Worm (Caenorhabditis elegans) whole organism, early embryonic: ENCODE data around the gene gmpr-1.

ENCODE experiments used
- B0310.2 ChIP-seq: sonication (generic microtip); optimal IDR thresholded peaks from 2 replicates; lab custom pipeline; 2016; ENCODE audit warnings: mild to moderate bottlenecking, missing genetic modification characterization, missing compliant biosample characterization
- F13C5.2 ChIP-seq: sonication (generic microtip); optimal IDR thresholded peaks from 2 replicates; lab custom pipeline; 2017; ENCODE audit warnings: mild to moderate bottlenecking, missing genetic modification characterization, inconsistent platforms, missing compliant biosample characterization
- aly-1 ChIP-seq: sonication (generic microtip); optimal IDR thresholded peaks from 2 replicates; lab custom pipeline; 2016; ENCODE audit warnings: missing genetic modification characterization, missing compliant biosample characterization
- ama-1 ChIP-seq: fragments of 150-350 bp; optimal IDR thresholded peaks from 2 replicates; lab custom pipeline; 2014
- ceh-13 ChIP-seq: fragments of 200-800 bp; sonication (Bioruptor generic); optimal IDR thresholded peaks from 2 replicates; lab custom pipeline; 2018; ENCODE audit warnings: mild to moderate bottlenecking, missing genetic modification characterization, missing compliant biosample characterization
- ceh-36 ChIP-seq: sonication (generic microtip); optimal IDR thresholded peaks from 2 replicates; lab custom pipeline; 2016; ENCODE audit warnings: missing genetic modification characterization, inconsistent platforms, missing compliant biosample characterization
- ets-7 ChIP-seq: sonication (generic microtip); optimal IDR thresholded peaks from 2 replicates; lab custom pipeline; 2016; ENCODE audit warnings: missing genotype, missing genetic modification characterization, missing compliant biosample characterization
- flt-1 ChIP-seq: fragments of 200-800 bp; sonication (Bioruptor generic); IDR thresholded peaks from 2 replicates; pipeline ENCODE4 v1.3.6; 2022; ENCODE audit warnings: missing genetic modification characterization, missing compliant biosample characterization
- hmbx-1 ChIP-seq: sonication (generic microtip); optimal IDR thresholded peaks from 2 replicates; lab custom pipeline; 2016; ENCODE audit warnings: mild to moderate bottlenecking, missing genetic modification characterization, missing compliant biosample characterization
- hmg-4 ChIP-seq: fragments of 200-800 bp; sonication (Bioruptor generic); optimal IDR thresholded peaks from 2 replicates; lab custom pipeline; 2018; ENCODE audit warnings: mild to moderate bottlenecking, missing genetic modification characterization, missing compliant biosample characterization
- hnd-1 ChIP-seq: sonication (generic microtip); optimal IDR thresholded peaks from 2 replicates; lab custom pipeline; 2016; ENCODE audit warnings: missing genetic modification characterization, missing compliant biosample characterization
- pes-1 ChIP-seq: fragments of 200-800 bp; sonication (Bioruptor generic); IDR thresholded peaks from 2 replicates; pipeline ENCODE4 v1.3.6; 2022; ENCODE audit warnings: missing genetic modification reagents, missing genetic modification characterization, missing compliant biosample characterization
- scrt-1 ChIP-seq: fragments of 200-800 bp; sonication (Bioruptor generic); IDR thresholded peaks from 2 replicates; pipeline ENCODE4 v1.3.6; 2022; ENCODE audit warnings: missing genetic modification characterization, missing compliant biosample characterization
- sea-1 ChIP-seq: fragments of 200-800 bp; sonication (Bioruptor generic); conservative IDR thresholded peaks from 2 replicates; pipeline ENCODE4 v1.3.6; 2022; ENCODE audit warnings: missing genetic modification characterization, missing compliant biosample characterization
- tbx-11 ChIP-seq: fragments of 200-800 bp; sonication (Bioruptor generic); IDR thresholded peaks from 2 replicates; pipeline ENCODE4 v1.3.6; 2022; ENCODE audit warnings: missing genetic modification characterization, missing compliant biosample characterization
- tbx-37 ChIP-seq: fragments of 200-800 bp; sonication (Bioruptor generic); conservative IDR thresholded peaks from 2 replicates; pipeline ENCODE4 v1.3.6; 2022; ENCODE audit warnings: missing genetic modification reagents, missing genetic modification characterization, missing compliant biosample characterization
- tra-4 ChIP-seq: sonication (generic microtip); optimal IDR thresholded peaks from 2 replicates; lab custom pipeline; 2017; ENCODE audit warnings: missing genetic modification characterization, missing compliant biosample characterization

The gmpr-1 gene

DNA sequence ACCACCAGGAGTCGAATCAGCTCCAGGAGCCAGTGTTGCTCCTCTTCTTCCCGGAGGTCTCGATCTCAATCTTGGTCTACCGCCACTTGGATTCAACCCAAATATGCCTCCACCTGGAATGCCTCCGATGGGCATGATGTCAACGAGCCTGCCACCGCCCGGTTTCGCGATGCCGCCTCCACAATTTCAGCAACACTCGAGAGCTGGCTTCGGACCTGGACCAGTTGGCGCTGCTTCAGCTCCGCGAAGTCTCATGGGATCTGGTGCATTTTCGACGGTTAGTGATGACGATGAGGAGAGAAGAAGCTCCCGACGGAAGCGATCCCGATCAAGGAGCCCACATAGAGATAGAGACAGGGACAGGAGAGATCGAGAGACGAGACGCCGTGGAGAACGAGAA is 1.8 kb upstream of the gmpr-1 start:
- TF ChIP-seq pes-1: no peak

ce11 chrV:4370515-4370914 is 668 bp downstream of the gmpr-1 start:
- no peak for TF ChIP-seq hmg-4 (GFP tag; lab: Kevin White, UChicago)
- TF ChIP-seq aly-1 (tag; lab: Kevin White, UChicago): no peak
- no peak for TF ChIP-seq hnd-1
- no peak for TF ChIP-seq scrt-1 (GFP tag; lab: Robert Waterston, UW)
- no peak for TF ChIP-seq sea-1 (GFP tag; lab: Robert Waterston, UW)
- no peak for TF ChIP-seq flt-1
- no peak for TF ChIP-seq tbx-11 (GFP tag; lab: Robert Waterston, UW)
- TF ChIP-seq ceh-13: no peak
- no peak for TF ChIP-seq tra-4 (tag; lab: Kevin White, UChicago)

- TF ChIP-seq tbx-11 (GFP tag; lab: Robert Waterston, UW) (no peak), hmbx-1 (tag; lab: Kevin White, UChicago) (no peak), aly-1 (tag; lab: Kevin White, UChicago) (no peak), sea-1 (GFP tag; lab: Robert Waterston, UW) (no peak), hnd-1 (no peak), hmg-4 (GFP tag; lab: Kevin White, UChicago) (no peak), tbx-37 (GFP tag; lab: Robert Waterston, UW) (no peak), pes-1 (no peak), F13C5.2 (tag; lab: Kevin White, UChicago) (no peak)
Measured at ce11 chrV:4366440-4366839, 4.7 kb downstream of the gmpr-1 start, which contains the start of gene F32D1.11. F32D1.11 (minus strand) TSS chrV:4366540.

DNA sequence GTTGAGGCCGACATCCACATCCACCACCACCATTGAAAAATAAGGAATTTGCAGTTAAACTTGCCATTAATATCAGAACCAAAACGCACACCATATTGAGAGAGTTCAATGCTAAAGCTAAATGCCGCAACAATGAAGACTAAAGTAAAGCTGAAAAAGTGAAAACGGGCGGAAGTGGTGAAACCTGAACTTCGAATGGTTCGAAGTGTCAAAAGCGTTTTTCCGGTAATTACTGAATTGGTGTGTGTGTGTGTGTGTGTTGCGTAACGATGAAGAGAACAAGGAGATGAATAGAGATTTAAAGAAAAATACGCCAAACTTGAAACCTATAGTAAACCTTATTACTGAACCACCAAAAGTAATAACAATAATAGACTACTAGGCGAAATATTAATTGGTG is 6.7 kb downstream of the gmpr-1 start, which contains the start of gene grl-13:
Gene grl-13, minus strand, starts transcription at position 101 of the 400 bp plus-strand sequence.
- TF ChIP-seq ama-1 (lab: Kevin White, UChicago): no peak
- TF ChIP-seq ets-7 (tag; lab: Kevin White, UChicago): no peak
- TF ChIP-seq aly-1 (tag; lab: Kevin White, UChicago): no peak
- TF ChIP-seq pes-1: no peak
- no peak for TF ChIP-seq hmbx-1 (tag; lab: Kevin White, UChicago)
- TF ChIP-seq B0310.2 (tag; lab: Kevin White, UChicago): no peak
- TF ChIP-seq tbx-37 (GFP tag; lab: Robert Waterston, UW): no peak
- no peak for TF ChIP-seq scrt-1 (GFP tag; lab: Robert Waterston, UW)
- no peak for TF ChIP-seq hmg-4 (GFP tag; lab: Kevin White, UChicago)
- TF ChIP-seq tra-4 (tag; lab: Kevin White, UChicago): no peak
- no peak for TF ChIP-seq F13C5.2 (tag; lab: Kevin White, UChicago)
- TF ChIP-seq flt-1: no peak
- no peak for TF ChIP-seq tbx-11 (GFP tag; lab: Robert Waterston, UW)
- TF ChIP-seq sea-1 (GFP tag; lab: Robert Waterston, UW): no peak
- no peak for TF ChIP-seq ceh-36
- no peak for TF ChIP-seq ceh-13

DNA sequence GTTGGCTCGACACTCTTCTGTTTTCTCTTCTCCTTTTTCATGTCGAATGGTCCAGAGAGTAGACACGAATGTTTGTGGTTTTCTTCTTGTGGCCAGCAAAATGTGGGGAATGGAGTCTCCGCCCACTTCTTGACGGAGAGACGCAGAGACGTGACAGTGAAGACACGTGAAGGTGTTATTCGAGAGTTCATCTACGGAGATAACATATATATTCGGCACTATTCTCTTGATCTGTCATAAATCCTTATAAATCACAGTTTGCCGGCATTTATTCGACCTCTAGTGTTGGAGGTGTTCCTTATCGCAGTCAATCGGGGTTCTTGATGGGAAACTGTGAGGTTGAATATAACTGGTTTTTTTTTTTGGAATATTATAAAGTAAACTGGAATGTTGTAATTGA is 9.7 kb downstream of the gmpr-1 start, which contains the start of gene F32D1.3:
Gene F32D1.3, minus strand, starts transcription at position 65 of the 400 bp plus-strand sequence.
- TF ChIP-seq ets-7 (tag; lab: Kevin White, UChicago): no peak
- TF ChIP-seq F13C5.2 (tag; lab: Kevin White, UChicago): no peak
- no peak for TF ChIP-seq tra-4 (tag; lab: Kevin White, UChicago)

- TF ChIP-seq hmg-4 (GFP tag; lab: Kevin White, UChicago): no peak
- TF ChIP-seq F13C5.2 (tag; lab: Kevin White, UChicago): no peak
- no peak for TF ChIP-seq B0310.2 (tag; lab: Kevin White, UChicago)
- TF ChIP-seq ceh-36: no peak
- TF ChIP-seq hmbx-1 (tag; lab: Kevin White, UChicago): no peak
- no peak for TF ChIP-seq pes-1
- no peak for TF ChIP-seq tbx-37 (GFP tag; lab: Robert Waterston, UW)
- no peak for TF ChIP-seq tbx-11 (GFP tag; lab: Robert Waterston, UW)
- TF ChIP-seq ets-7 (tag; lab: Kevin White, UChicago): no peak
- TF ChIP-seq scrt-1 (GFP tag; lab: Robert Waterston, UW): no peak
Measured at ce11 chrV:4360018-4360417, 11.2 kb downstream of the gmpr-1 start.

- TF ChIP-seq sea-1 (GFP tag; lab: Robert Waterston, UW): no peak
- TF ChIP-seq F13C5.2 (tag; lab: Kevin White, UChicago): no peak
- no peak for TF ChIP-seq ama-1 (lab: Kevin White, UChicago)
- no peak for TF ChIP-seq ets-7 (tag; lab: Kevin White, UChicago)
- TF ChIP-seq ceh-13: no peak
- TF ChIP-seq hmg-4 (GFP tag; lab: Kevin White, UChicago): no peak
- TF ChIP-seq ceh-36: no peak
- TF ChIP-seq hmbx-1 (tag; lab: Kevin White, UChicago): no peak
- TF ChIP-seq hnd-1: no peak
- TF ChIP-seq aly-1 (tag; lab: Kevin White, UChicago): no peak
- TF ChIP-seq tbx-37 (GFP tag; lab: Robert Waterston, UW): no peak
- TF ChIP-seq B0310.2 (tag; lab: Kevin White, UChicago): no peak
- TF ChIP-seq tra-4 (tag; lab: Kevin White, UChicago): no peak
- no peak for TF ChIP-seq tbx-11 (GFP tag; lab: Robert Waterston, UW)
- no peak for TF ChIP-seq scrt-1 (GFP tag; lab: Robert Waterston, UW)
Measured at ce11 chrV:4359127-4359526, 12.1 kb downstream of the gmpr-1 start.

ce11 chrV:4357369-4357768 is 13.8 kb downstream of the gmpr-1 start:
- TF ChIP-seq ceh-36: no peak
- no peak for TF ChIP-seq flt-1
- TF ChIP-seq F13C5.2 (tag; lab: Kevin White, UChicago): no peak
- TF ChIP-seq tbx-11 (GFP tag; lab: Robert Waterston, UW): no peak
- no peak for TF ChIP-seq sea-1 (GFP tag; lab: Robert Waterston, UW)
- TF ChIP-seq ets-7 (tag; lab: Kevin White, UChicago): no peak
- TF ChIP-seq ceh-13: no peak
- TF ChIP-seq ama-1 (lab: Kevin White, UChicago): no peak
- TF ChIP-seq tbx-37 (GFP tag; lab: Robert Waterston, UW): no peak
- TF ChIP-seq aly-1 (tag; lab: Kevin White, UChicago): no peak
- TF ChIP-seq tra-4 (tag; lab: Kevin White, UChicago): no peak
- no peak for TF ChIP-seq pes-1
- no peak for TF ChIP-seq hmbx-1 (tag; lab: Kevin White, UChicago)
- no peak for TF ChIP-seq hnd-1
- no peak for TF ChIP-seq hmg-4 (GFP tag; lab: Kevin White, UChicago)
- TF ChIP-seq scrt-1 (GFP tag; lab: Robert Waterston, UW): no peak
- TF ChIP-seq B0310.2 (tag; lab: Kevin White, UChicago): no peak
